Worm (Caenorhabditis elegans) whole organism, early embryonic: ENCODE results near the gene C50F4.4.

Experiments used
- B0310.2 ChIP-seq: sonication (generic microtip); optimal IDR thresholded peaks from 2 replicates; lab custom pipeline; 2016; ENCODE audit warnings: mild to moderate bottlenecking, missing genetic modification characterization, missing compliant biosample characterization
- ama-1 ChIP-seq: fragments of 150-350 bp; optimal IDR thresholded peaks from 2 replicates; lab custom pipeline; 2014
- ceh-13 ChIP-seq: fragments of 200-800 bp; sonication (Bioruptor generic); optimal IDR thresholded peaks from 2 replicates; lab custom pipeline; 2018; ENCODE audit warnings: mild to moderate bottlenecking, missing genetic modification characterization, missing compliant biosample characterization
- hmg-4 ChIP-seq: fragments of 200-800 bp; sonication (Bioruptor generic); optimal IDR thresholded peaks from 2 replicates; lab custom pipeline; 2018; ENCODE audit warnings: mild to moderate bottlenecking, missing genetic modification characterization, missing compliant biosample characterization
- hnd-1 ChIP-seq: sonication (generic microtip); optimal IDR thresholded peaks from 2 replicates; lab custom pipeline; 2016; ENCODE audit warnings: missing genetic modification characterization, missing compliant biosample characterization
- scrt-1 ChIP-seq: fragments of 200-800 bp; sonication (Bioruptor generic); IDR thresholded peaks from 2 replicates; pipeline ENCODE4 v1.3.6; 2022; ENCODE audit warnings: missing genetic modification characterization, missing compliant biosample characterization
- tbx-11 ChIP-seq: fragments of 200-800 bp; sonication (Bioruptor generic); IDR thresholded peaks from 2 replicates; pipeline ENCODE4 v1.3.6; 2022; ENCODE audit warnings: missing genetic modification characterization, missing compliant biosample characterization

DNA sequence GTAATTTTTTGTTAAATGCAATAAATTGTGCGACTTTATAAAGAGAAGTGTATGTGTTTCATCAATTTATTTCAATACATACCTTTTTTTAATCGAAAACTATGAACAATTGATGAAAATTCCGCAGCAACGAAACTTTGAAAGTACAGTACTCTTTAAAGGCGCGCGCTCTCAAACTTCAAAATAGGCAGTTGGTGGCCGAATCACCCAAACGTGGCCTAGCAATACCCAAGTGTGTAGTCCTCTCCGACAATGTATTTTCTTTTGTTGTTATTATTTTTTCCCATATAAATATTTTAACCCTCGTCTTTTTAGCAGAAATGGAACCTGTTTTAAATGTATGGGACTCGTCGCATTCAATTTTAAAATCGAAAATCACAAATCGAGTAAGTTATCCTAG lies at the start of gene C50F4.4:
- TF ChIP-seq B0310.2 (tag; lab: Kevin White, UChicago) (no peak), ama-1 (lab: Kevin White, UChicago) (no peak), hnd-1 (no peak), hmg-4 (GFP tag; lab: Kevin White, UChicago) (no peak), tbx-11 (GFP tag; lab: Robert Waterston, UW) (no peak), scrt-1 (GFP tag; lab: Robert Waterston, UW) (no peak), ceh-13 (GFP tag; lab: Kevin White, UChicago) (no peak)
